Worm (Caenorhabditis elegans) whole organism, L4 larva: ENCODE measurements around the gene txbp-3.

Experiments used
- F10B5.3 ChIP-seq: sonication (generic microtip); optimal IDR thresholded peaks from 2 replicates; lab custom pipeline; 2016; ENCODE audit warnings: mild to moderate bottlenecking, missing genetic modification characterization, missing compliant biosample characterization
- F37D6.2 ChIP-seq: sonication (generic microtip); optimal IDR thresholded peaks from 2 replicates; lab custom pipeline; 2016; ENCODE audit warnings: mild to moderate bottlenecking, missing genetic modification characterization, missing compliant biosample characterization
- F44E2.7 ChIP-seq: fragments of 200-800 bp; sonication (Bioruptor generic); IDR thresholded peaks from 2 replicates; pipeline ENCODE4 v2.1.2; 2022; ENCODE audit warnings: missing genetic modification characterization, missing compliant biosample characterization
- T20F7.1 ChIP-seq: fragments of 200-800 bp; sonication (Bioruptor generic); optimal IDR thresholded peaks from 2 replicates; lab custom pipeline; 2018; ENCODE audit warnings: mild to moderate bottlenecking, missing genetic modification characterization, missing compliant biosample characterization
- T26A8.4 ChIP-seq: fragments of 200-800 bp; sonication (Bioruptor generic); IDR thresholded peaks from 2 replicates; pipeline ENCODE4 v1.3.6; 2022; ENCODE audit warnings: missing genetic modification characterization, missing compliant biosample characterization
- Y105C5A.15 ChIP-seq: fragments of 200-800 bp; sonication (Bioruptor generic); IDR thresholded peaks from 2 replicates; pipeline ENCODE4 v1.3.6; 2022; ENCODE audit warnings: missing genetic modification characterization, missing compliant biosample characterization
- ZK337.2 ChIP-seq: fragments of 200-800 bp; sonication (Bioruptor generic); IDR thresholded peaks from 2 replicates; pipeline ENCODE4 v1.3.6; 2022; ENCODE audit warnings: missing genetic modification reagents, missing genetic modification characterization, missing compliant biosample characterization
- ama-1 ChIP-seq: fragments of 150-350 bp; optimal IDR thresholded peaks from 2 replicates; lab custom pipeline; 2014; ENCODE audit warnings: inconsistent platforms, mixed read lengths
- ceh-28 ChIP-seq: fragments of 150-350 bp; optimal IDR thresholded peaks from 2 replicates; lab custom pipeline; 2014; ENCODE audit warnings: missing biosample characterization, missing genetic modification reagents, missing genetic modification characterization
- ceh-32 ChIP-seq: sonication (generic microtip); optimal IDR thresholded peaks from 2 replicates; lab custom pipeline; 2016; ENCODE audit warnings: mild to moderate bottlenecking, missing genetic modification characterization, missing compliant biosample characterization; ENCODE audit not compliant: poor library complexity
- ces-1 ChIP-seq: fragments of 150-350 bp; sonication (generic microtip); optimal IDR thresholded peaks from 4 replicates; lab custom pipeline; 2014; ENCODE audit warnings: missing biosample characterization, missing genetic modification reagents, missing genetic modification characterization
- cey-2 ChIP-seq: sonication (generic microtip); optimal IDR thresholded peaks from 3 replicates; lab custom pipeline; 2017; ENCODE audit warnings: missing genetic modification characterization, mild to moderate bottlenecking, missing compliant biosample characterization, antibody characterized with exemption, borderline replicate concordance; ENCODE audit not compliant: insufficient read depth
- daf-12 ChIP-seq: fragments of 150-350 bp; optimal IDR thresholded peaks from 2 replicates; lab custom pipeline; 2014; ENCODE audit warnings: missing biosample characterization, missing genetic modification reagents, missing genetic modification characterization
- daf-16 ChIP-seq, 3 experiments: sonication (generic microtip); optimal IDR thresholded peaks; 2 replicates each; lab custom pipeline; 2016 to 2017; ENCODE audit warnings: missing genetic modification characterization in 3 of 3, missing genetic modification reagents in 3 of 3, mild to moderate bottlenecking in 2 of 3, missing compliant biosample characterization in 2 of 3, missing biosample characterization in 1 of 3, moderate library complexity in 1 of 3
- dmd-6 ChIP-seq: fragments of 200-800 bp; sonication (Bioruptor generic); IDR thresholded peaks from 2 replicates; pipeline ENCODE4 v1.3.6; 2022; ENCODE audit warnings: missing genetic modification reagents, missing genetic modification characterization, missing compliant biosample characterization
- dpl-1 ChIP-seq: fragments of 150-350 bp; optimal IDR thresholded peaks from 2 replicates; lab custom pipeline; 2014; ENCODE audit warnings: missing biosample characterization, missing genetic modification reagents, missing genetic modification characterization
- dve-1 ChIP-seq: sonication (generic microtip); optimal IDR thresholded peaks from 2 replicates; lab custom pipeline; 2017; ENCODE audit warnings: antibody characterized with exemption, mild to moderate bottlenecking, missing genetic modification characterization, missing compliant biosample characterization; ENCODE audit not compliant: insufficient read depth
- hlh-11 ChIP-seq: fragments of 200-800 bp; sonication (Bioruptor generic); optimal IDR thresholded peaks from 2 replicates; lab custom pipeline; 2018; ENCODE audit warnings: mild to moderate bottlenecking, missing genetic modification characterization, missing compliant biosample characterization
- hlh-30 ChIP-seq: sonication (generic microtip); optimal IDR thresholded peaks from 2 replicates; lab custom pipeline; 2017; ENCODE audit warnings: antibody characterized with exemption, mild to moderate bottlenecking, missing genetic modification characterization, missing compliant biosample characterization; ENCODE audit not compliant: insufficient read depth
- lim-7 ChIP-seq: fragments of 200-800 bp; sonication (Bioruptor generic); IDR thresholded peaks from 2 replicates; pipeline ENCODE4 v1.3.6; 2022; ENCODE audit warnings: missing genetic modification characterization, missing compliant biosample characterization
- lin-1 ChIP-seq: fragments of 200-800 bp; sonication (Bioruptor generic); IDR thresholded peaks from 2 replicates; pipeline ENCODE4 v1.3.6; 2022; ENCODE audit warnings: missing genetic modification reagents, missing genetic modification characterization, missing compliant biosample characterization
- lin-13 ChIP-seq: fragments of 150-350 bp; optimal IDR thresholded peaks from 2 replicates; lab custom pipeline; 2014; ENCODE audit warnings: missing biosample characterization, missing genetic modification reagents, missing genetic modification characterization
- lin-15B ChIP-seq: fragments of 150-350 bp; sonication (generic microtip); optimal IDR thresholded peaks from 3 replicates; lab custom pipeline; 2014; ENCODE audit warnings: missing biosample characterization, missing genetic modification characterization
- lin-29 ChIP-seq: fragments of 200-800 bp; sonication (Bioruptor generic); IDR thresholded peaks from 2 replicates; pipeline ENCODE4 v1.3.6; 2022; ENCODE audit warnings: missing genetic modification reagents, missing genetic modification characterization, missing compliant biosample characterization
- lin-38 ChIP-seq: fragments of 200-800 bp; sonication (Bioruptor generic); IDR thresholded peaks from 2 replicates; pipeline ENCODE4 v1.3.6; 2022; ENCODE audit warnings: missing genetic modification reagents, missing genetic modification characterization, missing compliant biosample characterization
- lin-39 ChIP-seq: fragments of 150-350 bp; optimal IDR thresholded peaks from 2 replicates; lab custom pipeline; 2014; ENCODE audit warnings: missing biosample characterization, missing genetic modification reagents, missing genetic modification characterization
- lsy-2 ChIP-seq, 2 experiments: fragments of 150-350 bp in 1 of 2; sonication (generic microtip) in 1 of 2; optimal IDR thresholded peaks; 2 replicates each; lab custom pipeline; 2014 to 2017; ENCODE audit warnings: missing biosample characterization in 2 of 2, missing genetic modification characterization in 2 of 2
- mdl-1 ChIP-seq, 2 experiments: fragments of 150-350 bp in 1 of 2; sonication (generic microtip) in 1 of 2; optimal IDR thresholded peaks; 2 replicates each; lab custom pipeline; 2014 to 2017; ENCODE audit warnings: missing biosample characterization in 2 of 2, missing genetic modification characterization in 2 of 2
- mdt-29 ChIP-seq: fragments of 200-800 bp; sonication (Bioruptor generic); IDR thresholded peaks from 2 replicates; pipeline ENCODE4 v1.3.6; 2022; ENCODE audit warnings: missing genetic modification reagents, missing genetic modification characterization, missing compliant biosample characterization
- mep-1 ChIP-seq: fragments of 150-350 bp; sonication (generic microtip); optimal IDR thresholded peaks from 3 replicates; lab custom pipeline; 2014; ENCODE audit warnings: missing biosample characterization, missing genetic modification characterization
- mes-2 ChIP-seq: sonication (generic microtip); optimal IDR thresholded peaks from 2 replicates; lab custom pipeline; 2016; ENCODE audit warnings: missing genotype, mild to moderate bottlenecking, missing genetic modification characterization, missing compliant biosample characterization; ENCODE audit not compliant: poor library complexity, severe bottlenecking
- nhr-10 ChIP-seq: fragments of 150-350 bp; optimal IDR thresholded peaks from 2 replicates; lab custom pipeline; 2014; ENCODE audit warnings: missing biosample characterization, missing genetic modification characterization
- nhr-102 ChIP-seq: sonication (generic microtip); optimal IDR thresholded peaks from 2 replicates; lab custom pipeline; 2016; ENCODE audit warnings: mild to moderate bottlenecking, missing genetic modification characterization, moderate library complexity, missing compliant biosample characterization
- nhr-237 ChIP-seq: sonication (generic microtip); optimal IDR thresholded peaks from 2 replicates; lab custom pipeline; 2017; ENCODE audit warnings: missing biosample characterization, missing genetic modification characterization
- nhr-28 ChIP-seq: fragments of 150-350 bp; optimal IDR thresholded peaks from 2 replicates; lab custom pipeline; 2014; ENCODE audit warnings: missing biosample characterization, missing genetic modification characterization
- nhr-6 ChIP-seq: fragments of 150-350 bp; optimal IDR thresholded peaks from 2 replicates; lab custom pipeline; 2014; ENCODE audit warnings: missing biosample characterization, missing genetic modification characterization
- nhr-77 ChIP-seq: fragments of 150-350 bp; optimal IDR thresholded peaks from 2 replicates; lab custom pipeline; 2014; ENCODE audit warnings: missing biosample characterization, missing genetic modification characterization
- set-16 ChIP-seq: fragments of 200-800 bp; sonication (Bioruptor generic); IDR thresholded peaks from 2 replicates; pipeline ENCODE4 v1.3.6; 2022; ENCODE audit warnings: missing genetic modification reagents, missing genetic modification characterization, missing compliant biosample characterization
- spr-1 ChIP-seq: sonication (generic microtip); optimal IDR thresholded peaks from 2 replicates; lab custom pipeline; 2016; ENCODE audit warnings: mild to moderate bottlenecking, missing genetic modification characterization, missing compliant biosample characterization
- tag-97 ChIP-seq: fragments of 200-800 bp; sonication (Bioruptor generic); IDR thresholded peaks from 2 replicates; pipeline ENCODE4 v1.3.6; 2022; ENCODE audit warnings: missing genetic modification characterization, missing compliant biosample characterization
- tra-1 ChIP-seq: fragments of 200-800 bp; sonication (Bioruptor generic); IDR thresholded peaks from 2 replicates; pipeline ENCODE4 v1.3.6; 2022; ENCODE audit warnings: missing genetic modification reagents, missing genetic modification characterization, missing compliant biosample characterization
- unc-130 ChIP-seq: sonication (generic microtip); optimal IDR thresholded peaks from 2 replicates; lab custom pipeline; 2016; ENCODE audit warnings: missing genetic modification reagents, missing genetic modification characterization, missing compliant biosample characterization
- unc-62 ChIP-seq, 3 experiments: fragments of 150-350 bp in 1 of 3; sonication (generic microtip); optimal IDR thresholded peaks in 2 of 3; peaks in 1 of 3; 1 replicate in 1 of 3; 2 replicates in 2 of 3; lab custom pipeline; 2014 to 2017; ENCODE audit warnings: missing biosample characterization in 3 of 3, missing genetic modification characterization in 3 of 3, missing genetic modification reagents in 3 of 3, missing genotype in 1 of 3
- vab-7 ChIP-seq: fragments of 200-800 bp; sonication (Bioruptor generic); IDR thresholded peaks from 2 replicates; pipeline ENCODE4 v1.3.6; 2022; ENCODE audit warnings: missing genetic modification reagents, missing genetic modification characterization, missing compliant biosample characterization
- zfp-2 ChIP-seq: sonication (generic microtip); optimal IDR thresholded peaks from 2 replicates; lab custom pipeline; 2016; ENCODE audit warnings: mild to moderate bottlenecking, missing genetic modification characterization, missing compliant biosample characterization
- zip-11 ChIP-seq: fragments of 200-800 bp; sonication (Bioruptor generic); IDR thresholded peaks from 2 replicates; pipeline ENCODE4 v1.3.6; 2022; ENCODE audit warnings: missing genetic modification characterization, missing compliant biosample characterization
- zip-2 ChIP-seq: fragments of 150-350 bp; optimal IDR thresholded peaks from 2 replicates; lab custom pipeline; 2014; ENCODE audit warnings: missing biosample characterization, missing genetic modification characterization

Gene txbp-3

ce11 chrIII:5025136-5025629, 22.1 kb downstream of the txbp-3 start (continued):
- no peak for TF ChIP-seq cey-2
- TF ChIP-seq nhr-102 (tag; lab: Kevin White, UChicago): peak; percentile 53
- TF ChIP-seq Y105C5A.15 (GFP tag; lab: Robert Waterston, UW): no peak
- TF ChIP-seq T20F7.1 (GFP tag; lab: Kevin White, UChicago): peak; percentile 62
- no peak for TF ChIP-seq lin-15B
- TF ChIP-seq vab-7 (GFP tag; lab: Robert Waterston, UW): no peak; the same call in 1 of the 2 replicates
- TF ChIP-seq ceh-28 (tag; lab: Kevin White, UChicago): no peak
- TF ChIP-seq mep-1: peak; percentile 53
- TF ChIP-seq lin-38: peak; percentile 55; the same call in 1 of the 2 replicates
- no peak for TF ChIP-seq zip-2 (tag; lab: Kevin White, UChicago)
- TF ChIP-seq nhr-6 (tag; lab: Kevin White, UChicago): no peak
- TF ChIP-seq F10B5.3 (tag; lab: Kevin White, UChicago): no peak
- 0 out of 2 replicates have a peak, but pooled peaks have one; percentile 18 for TF ChIP-seq lin-1 (GFP tag; lab: Robert Waterston, UW)

- no peak for TF ChIP-seq tag-97 (GFP tag; lab: Robert Waterston, UW)
- TF ChIP-seq mdt-29: 0 out of 2 replicates have a peak, but pooled peaks have one; percentile 6
- TF ChIP-seq lin-39 (tag; lab: Kevin White, UChicago): no peak
- TF ChIP-seq F37D6.2 (tag; lab: Kevin White, UChicago): no peak
- TF ChIP-seq mes-2: peak; percentile 75
- no peak for TF ChIP-seq F44E2.7 (GFP tag; lab: Robert Waterston, UW)
- TF ChIP-seq zip-2 (tag; lab: Kevin White, UChicago): no peak
- TF ChIP-seq hlh-11 (tag; lab: Kevin White, UChicago): peak; percentile 64
- TF ChIP-seq nhr-28 (tag; lab: Kevin White, UChicago): peak; percentile 50
- TF ChIP-seq lsy-2 (tag; optimal IDR thresholded peaks at IDR 0.05; lab: Kevin White, UChicago): peak; percentile 24 to 65
- TF ChIP-seq lin-1 (GFP tag; lab: Robert Waterston, UW): no peak
- no peak for TF ChIP-seq ces-1 (GFP tag; lab: Kevin White, UChicago)
- TF ChIP-seq ceh-28 (tag; lab: Kevin White, UChicago): peak; percentile 58
- no peak for TF ChIP-seq tra-1 (GFP tag; lab: Robert Waterston, UW)
- no peak for TF ChIP-seq zfp-2 (tag; lab: Kevin White, UChicago)
- peak; percentile 33; the same call in 1 of the 2 replicates for TF ChIP-seq set-16
- peak; percentile 13; the same call in 1 of the 2 replicates for TF ChIP-seq dmd-6 (GFP tag; lab: Robert Waterston, UW)
- TF ChIP-seq lin-13 (GFP tag; lab: Kevin White, UChicago): peak; percentile 68
- no peak for TF ChIP-seq daf-16 (GFP tag; optimal IDR thresholded peaks at IDR 0.05; lab: Kevin White, UChicago)
- peak; percentile 27 for TF ChIP-seq daf-16 (tag; optimal IDR thresholded peaks at IDR 0.05; lab: Kevin White, UChicago)
- TF ChIP-seq T26A8.4 (GFP tag; lab: Robert Waterston, UW): no peak
- TF ChIP-seq zip-11 (GFP tag; lab: Robert Waterston, UW): no peak
- peak; percentile 50 for TF ChIP-seq lin-38
- no peak for TF ChIP-seq spr-1 (tag; lab: Kevin White, UChicago)
- TF ChIP-seq dve-1 (tag; lab: Kevin White, UChicago): peak; percentile 53
- peak; percentile 7 for TF ChIP-seq unc-130 (GFP tag; lab: Kevin White, UChicago)
- no peak for TF ChIP-seq lin-29 (GFP tag; lab: Robert Waterston, UW)
- TF ChIP-seq ceh-32 (tag; lab: Kevin White, UChicago): no peak
- TF ChIP-seq nhr-10 (tag; lab: Kevin White, UChicago): no peak
- TF ChIP-seq lim-7 (GFP tag; lab: Robert Waterston, UW): no peak
- peak; percentile 61 for TF ChIP-seq dpl-1 (GFP tag; lab: Kevin White, UChicago)
- TF ChIP-seq hlh-30: peak; percentile 95
- peak; percentile 45 to 80 for TF ChIP-seq mdl-1 (tag; optimal IDR thresholded peaks at IDR 0.05; lab: Kevin White, UChicago)
- no peak for TF ChIP-seq unc-62 (GFP tag; optimal IDR thresholded peaks at IDR 0.05 in 1 of 2; lab: Kevin White, UChicago)
- TF ChIP-seq unc-62 (tag; optimal IDR thresholded peaks at IDR 0.05; lab: Kevin White, UChicago): no peak
- peak; percentile 50 for TF ChIP-seq nhr-6 (tag; lab: Kevin White, UChicago)
- TF ChIP-seq nhr-77 (tag; lab: Kevin White, UChicago): peak; percentile 52
- TF ChIP-seq daf-12 (tag; lab: Kevin White, UChicago): no peak
- TF ChIP-seq ama-1 (lab: Kevin White, UChicago): peak; percentile 90
- TF ChIP-seq nhr-237 (tag; lab: Kevin White, UChicago): no peak
- TF ChIP-seq ZK337.2 (GFP tag; lab: Robert Waterston, UW): no peak
Measured at ce11 chrIII:5024393-5024964, 22.8 kb downstream of the txbp-3 start, which contains the start of gene pcf-11. TSS of gene pcf-11 (plus strand) at chrIII:5024914.
